Fruit fly (Drosophila melanogaster) whole organism, adult: ENCODE results near the gene toc.

Experiments used
- CG11617 ChIP-seq: fragments of 200-800 bp; sonication (Bioruptor generic); optimal IDR thresholded peaks from 2 replicates; lab custom pipeline; 2017; ENCODE audit warnings: mild to moderate bottlenecking, missing biosample characterization, missing genetic modification reagents, missing genetic modification characterization
- cic ChIP-seq: fragments of 200-800 bp; sonication (Bioruptor generic); optimal IDR thresholded peaks from 2 replicates; lab custom pipeline; 2017; ENCODE audit warnings: missing biosample characterization, mild to moderate bottlenecking, missing genetic modification characterization, moderate library complexity
- kay ChIP-seq: fragments of 200-800 bp; sonication (Bioruptor generic); peaks from one replicate; lab custom pipeline; 2016; ENCODE audit warnings: missing biosample characterization, missing genetic modification characterization, borderline replicate concordance
- ovo ChIP-seq: fragments of 200-800 bp; sonication (Bioruptor generic); optimal IDR thresholded peaks from 2 replicates; lab custom pipeline; 2016; ENCODE audit warnings: missing biosample characterization, missing genetic modification characterization

- TF ChIP-seq ovo (GFP tag; lab: Kevin White, UChicago) (no peak), CG11617 (GFP tag; lab: Kevin White, UChicago) (no peak), cic (GFP tag; lab: Kevin White, UChicago) (no peak), kay (GFP tag; lab: Kevin White, UChicago) (no peak)
Observed at dm6 chr2L:3109372-3109771, 35.2 kb downstream of the toc start, which contains the start of gene PpD6.
